Worm (Caenorhabditis elegans): ENCODE measurements around the gene cng-2.
A peak's percentile ranks its signal among the peaks of the same experiment; 100 is the strongest.

Gene cng-2

ce11 chrIV:2083146-2083545 lies 46.2 kb downstream of the cng-2 start:
- TF ChIP-seq lin-35 (GFP tag; optimal IDR thresholded peaks at IDR 0.05) (peak in 1 of 2 experiments; percentile 38), zag-1 (tag; optimal IDR thresholded peaks at IDR 0.05) (no peak), unc-30 (tag; optimal IDR thresholded peaks at IDR 0.05) (no peak), lsy-2 (tag; optimal IDR thresholded peaks at IDR 0.05) (peak in 1 of 2 experiments; percentile 40), alr-1 (tag; optimal IDR thresholded peaks at IDR 0.05; ENCODE audit: borderline replicate concordance) (no peak), mep-1 (tag; optimal IDR thresholded peaks at IDR 0.05) (no peak), aha-1 (tag; optimal IDR thresholded peaks at IDR 0.05) (no peak), tlp-1 (tag; optimal IDR thresholded peaks at IDR 0.05) (no peak), ztf-4 (tag; optimal IDR thresholded peaks at IDR 0.05) (no peak), nhr-71 (tag; optimal IDR thresholded peaks at IDR 0.05) (peak; percentile 38), nhr-77 (tag; optimal IDR thresholded peaks at IDR 0.05) (no peak), ztf-11 (tag; optimal IDR thresholded peaks at IDR 0.05) (no peak), nhr-85 (tag) (peak; percentile 89), rnt-1 (tag; optimal IDR thresholded peaks at IDR 0.05) (no peak), vab-15 (tag; optimal IDR thresholded peaks at IDR 0.05) (peak; percentile 88), swsn-7 (tag; optimal IDR thresholded peaks at IDR 0.05) (no peak), elt-3 (tag; optimal IDR thresholded peaks at IDR 0.05) (peak in 5 of 6 experiments; percentile 13 to 73 (median 59)), lin-15B (tag; optimal IDR thresholded peaks at IDR 0.05) (no peak), unc-86 (tag; optimal IDR thresholded peaks at IDR 0.05) (no peak), ceh-90 (tag; optimal IDR thresholded peaks at IDR 0.05) (no peak), efl-1 (optimal IDR thresholded peaks at IDR 0.05) (peak in 1 of 2 experiments; percentile 14), efl-1 (GFP tag; optimal IDR thresholded peaks at IDR 0.05 in 1 of 2) (no peak), mef-2 (tag; optimal IDR thresholded peaks at IDR 0.05) (no peak), xbp-1 (tag; optimal IDR thresholded peaks at IDR 0.05) (no peak), mdl-1 (tag; optimal IDR thresholded peaks at IDR 0.05) (peak in 1 of 2 experiments; percentile 35), ceh-8 (GFP tag; optimal IDR thresholded peaks at IDR 0.05) (no peak), pax-3 (tag; optimal IDR thresholded peaks at IDR 0.05) (no peak), lin-14 (GFP tag; optimal IDR thresholded peaks at IDR 0.05) (peak; percentile 75), aly-2 (tag; optimal IDR thresholded peaks at IDR 0.05) (no peak), nhr-47 (tag; optimal IDR thresholded peaks at IDR 0.05) (no peak), nhr-11 (tag; optimal IDR thresholded peaks at IDR 0.05) (no peak), grh-1 (GFP tag; IDR thresholded peaks at IDR 0.05) (peak; percentile 33; the same call in 1 of the 2 replicates), dsc-1 (tag; optimal IDR thresholded peaks at IDR 0.05) (no peak), snu-23 (GFP tag; optimal IDR thresholded peaks at IDR 0.05) (peak; percentile 52), tbx-2 (tag; optimal IDR thresholded peaks at IDR 0.05) (no peak), snpc-4 (tag; optimal IDR thresholded peaks at IDR 0.05) (no peak), ceh-82 (tag; optimal IDR thresholded peaks at IDR 0.05) (no peak), Y116A8C.19 (tag; optimal IDR thresholded peaks at IDR 0.05; ENCODE audit: borderline replicate concordance) (no peak), sox-4 (tag; optimal IDR thresholded peaks at IDR 0.05) (no peak), hlh-17 (GFP tag; optimal IDR thresholded peaks at IDR 0.05; ENCODE audit: borderline replicate concordance) (no peak), nhr-90 (tag; optimal IDR thresholded peaks at IDR 0.05; ENCODE audit: poor library complexity) (peak; percentile 30), ceh-63 (GFP tag; optimal IDR thresholded peaks at IDR 0.05) (no peak), nhr-20 (tag; optimal IDR thresholded peaks at IDR 0.05) (peak; percentile 52), fkh-10 (GFP tag; optimal IDR thresholded peaks at IDR 0.05) (no peak), unc-130 (tag; optimal IDR thresholded peaks at IDR 0.05) (peak; percentile 1)

- TF ChIP-seq jun-1 (tag; optimal IDR thresholded peaks at IDR 0.05): no peak
- no peak for TF ChIP-seq isw-1 (GFP tag; IDR thresholded peaks at IDR 0.05)
- TF ChIP-seq nhr-28 (tag; optimal IDR thresholded peaks at IDR 0.05): no peak
- TF ChIP-seq dsc-1 (tag; optimal IDR thresholded peaks at IDR 0.05): no peak
- TF ChIP-seq ceh-63 (GFP tag; optimal IDR thresholded peaks at IDR 0.05): no peak
- no peak for TF ChIP-seq pag-3 (tag; optimal IDR thresholded peaks at IDR 0.05; ENCODE audit: borderline replicate concordance, insufficient read depth)
- TF ChIP-seq unc-86 (tag; optimal IDR thresholded peaks at IDR 0.05): no peak
- TF ChIP-seq nhr-85 (tag): no peak
- TF ChIP-seq fos-1 (tag; optimal IDR thresholded peaks at IDR 0.05): no peak
- TF ChIP-seq lin-13 (GFP tag; optimal IDR thresholded peaks at IDR 0.05): no peak
- no peak for TF ChIP-seq lin-35 (GFP tag; optimal IDR thresholded peaks at IDR 0.05)
- TF ChIP-seq zip-4 (GFP tag; optimal IDR thresholded peaks at IDR 0.05): no peak
- TF ChIP-seq aha-1 (tag; optimal IDR thresholded peaks at IDR 0.05): no peak
- no peak for TF ChIP-seq vab-15 (tag; optimal IDR thresholded peaks at IDR 0.05)
- no peak for TF ChIP-seq C04F5.9 (tag; optimal IDR thresholded peaks at IDR 0.05)
Observed at ce11 chrIV:2083734-2084133, 46.7 kb downstream of the cng-2 start, which contains the start of gene mca-2. Gene mca-2, plus strand, starts transcription at chrIV:2084034.

Measured in whole organism, L1 larva.